Worm (Caenorhabditis elegans) whole organism, early embryonic: Measurements from ENCODE around the gene F38E11.6.

Source experiments
- B0310.2 ChIP-seq: sonication (generic microtip); optimal IDR thresholded peaks from 2 replicates; lab custom pipeline; 2016; ENCODE audit warnings: mild to moderate bottlenecking, missing genetic modification characterization, missing compliant biosample characterization
- F13C5.2 ChIP-seq: sonication (generic microtip); optimal IDR thresholded peaks from 2 replicates; lab custom pipeline; 2017; ENCODE audit warnings: mild to moderate bottlenecking, missing genetic modification characterization, inconsistent platforms, missing compliant biosample characterization
- aly-1 ChIP-seq: sonication (generic microtip); optimal IDR thresholded peaks from 2 replicates; lab custom pipeline; 2016; ENCODE audit warnings: missing genetic modification characterization, missing compliant biosample characterization
- ama-1 ChIP-seq: fragments of 150-350 bp; optimal IDR thresholded peaks from 2 replicates; lab custom pipeline; 2014
- ets-7 ChIP-seq: sonication (generic microtip); optimal IDR thresholded peaks from 2 replicates; lab custom pipeline; 2016; ENCODE audit warnings: missing genotype, missing genetic modification characterization, missing compliant biosample characterization
- flt-1 ChIP-seq: fragments of 200-800 bp; sonication (Bioruptor generic); IDR thresholded peaks from 2 replicates; pipeline ENCODE4 v1.3.6; 2022; ENCODE audit warnings: missing genetic modification characterization, missing compliant biosample characterization
- hmbx-1 ChIP-seq: sonication (generic microtip); optimal IDR thresholded peaks from 2 replicates; lab custom pipeline; 2016; ENCODE audit warnings: mild to moderate bottlenecking, missing genetic modification characterization, missing compliant biosample characterization
- hmg-4 ChIP-seq: fragments of 200-800 bp; sonication (Bioruptor generic); optimal IDR thresholded peaks from 2 replicates; lab custom pipeline; 2018; ENCODE audit warnings: mild to moderate bottlenecking, missing genetic modification characterization, missing compliant biosample characterization
- pes-1 ChIP-seq: fragments of 200-800 bp; sonication (Bioruptor generic); IDR thresholded peaks from 2 replicates; pipeline ENCODE4 v1.3.6; 2022; ENCODE audit warnings: missing genetic modification reagents, missing genetic modification characterization, missing compliant biosample characterization
- scrt-1 ChIP-seq: fragments of 200-800 bp; sonication (Bioruptor generic); IDR thresholded peaks from 2 replicates; pipeline ENCODE4 v1.3.6; 2022; ENCODE audit warnings: missing genetic modification characterization, missing compliant biosample characterization

DNA sequence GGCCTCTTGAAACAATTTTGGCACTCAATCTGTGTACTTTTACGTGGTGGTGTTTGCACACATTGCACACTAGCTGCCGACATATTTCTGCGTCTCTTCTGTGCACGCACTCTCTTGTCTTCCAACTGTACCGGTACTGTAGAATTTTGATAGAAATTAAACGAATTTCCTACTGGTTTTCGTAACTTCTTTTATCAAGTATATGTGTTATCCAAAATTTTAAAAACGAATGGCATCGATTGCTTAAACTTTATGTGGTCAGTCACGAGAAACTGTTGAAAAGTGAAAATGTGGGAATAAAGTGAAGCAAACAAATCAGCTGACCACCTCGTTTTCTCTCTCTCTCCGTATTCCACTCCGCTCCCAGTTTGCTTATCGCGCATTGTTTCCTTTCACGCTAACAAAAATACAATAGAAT is 46.1 kb upstream of the F38E11.6 start:
- TF ChIP-seq F13C5.2 (no peak), ama-1 (no peak), pes-1 (GFP tag; lab: Robert Waterston, UW) (no peak), aly-1 (tag; lab: Kevin White, UChicago) (no peak), hmg-4 (GFP tag; lab: Kevin White, UChicago) (no peak), ets-7 (tag; lab: Kevin White, UChicago) (no peak), flt-1 (GFP tag; lab: Robert Waterston, UW) (no peak), scrt-1 (GFP tag; lab: Robert Waterston, UW) (no peak), B0310.2 (tag; lab: Kevin White, UChicago) (no peak), hmbx-1 (tag; lab: Kevin White, UChicago) (no peak)
